Worm (Caenorhabditis elegans): Measurements from ENCODE around the gene scc-2.
"Not testable (repeated sequence)": the region's sequence is repeated elsewhere in the genome, so short reads cannot be mapped to it uniquely, and the experiment has no call there.

Gene scc-2

DNA sequence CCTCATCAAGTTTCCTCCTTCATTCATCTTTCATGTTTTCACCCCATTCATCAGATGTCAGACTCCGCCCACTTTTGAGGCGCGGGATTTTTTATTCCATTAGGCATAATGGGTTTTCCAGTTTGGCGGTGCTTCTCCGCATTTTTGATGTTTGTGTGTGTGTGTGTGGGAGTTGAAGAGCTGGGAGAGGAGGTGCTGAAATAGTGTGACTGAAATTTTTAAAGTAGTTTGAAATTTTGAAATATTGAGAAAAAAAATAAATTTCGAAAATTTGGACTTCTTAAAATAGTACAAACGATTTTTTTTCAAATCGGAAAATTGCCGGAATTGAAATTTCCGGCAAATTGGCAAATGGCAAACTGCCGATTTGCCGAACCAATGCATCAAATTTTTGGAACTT lies at the start of gene scc-2:
Gene scc-2, minus strand, starts transcription at position 101 of the 400 bp plus-strand sequence.
- TF ChIP-seq tbx-9 (tag; optimal IDR thresholded peaks at IDR 0.05; ENCODE audit: borderline replicate concordance) (no peak), attf-5 (GFP tag; optimal IDR thresholded peaks at IDR 0.05) (no peak), hlh-26 (GFP tag; conservative IDR thresholded peaks at IDR 0.05) (no peak), cebp-1 (GFP tag; IDR thresholded peaks at IDR 0.05) (no peak), cebp-1 (tag; optimal IDR thresholded peaks at IDR 0.05) (no peak), snpc-4 (GFP tag; optimal IDR thresholded peaks at IDR 0.05) (no peak), snpc-4 (tag; optimal IDR thresholded peaks at IDR 0.05) (no peak), Y79H2A.3 (GFP tag; conservative IDR thresholded peaks at IDR 0.05) (no peak), ccch-3 (GFP tag; optimal IDR thresholded peaks at IDR 0.05) (no peak)

DNA sequence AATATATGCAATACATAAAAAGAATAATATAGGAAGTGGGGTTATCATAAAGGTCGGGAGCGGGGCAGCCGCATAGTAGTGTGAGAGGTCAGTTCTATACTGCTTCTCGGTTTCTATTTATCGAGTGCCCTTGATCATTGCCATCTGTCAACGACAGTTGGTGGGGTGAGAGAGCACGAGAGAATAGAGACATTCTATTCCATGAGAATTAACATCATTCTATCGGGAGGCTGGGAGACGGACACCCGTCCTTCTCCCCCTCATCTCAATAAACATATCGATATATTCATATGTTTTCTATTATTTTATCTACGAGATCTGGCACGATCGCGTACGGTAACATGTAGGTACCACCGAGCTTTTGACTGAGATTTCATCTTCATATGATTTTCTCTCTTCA lies 48.6 kb upstream of the scc-2 start, which contains the start of gene mps-2:
Gene mps-2, minus strand, starts transcription at position 101 of the 400 bp plus-strand sequence.
- not testable (repeated sequence) for TF ChIP-seq rcor-1 (GFP tag; IDR thresholded peaks at IDR 0.05); sdz-38 (tag; optimal IDR thresholded peaks at IDR 0.05); rec-8 (tag; optimal IDR thresholded peaks at IDR 0.05)

DNA sequence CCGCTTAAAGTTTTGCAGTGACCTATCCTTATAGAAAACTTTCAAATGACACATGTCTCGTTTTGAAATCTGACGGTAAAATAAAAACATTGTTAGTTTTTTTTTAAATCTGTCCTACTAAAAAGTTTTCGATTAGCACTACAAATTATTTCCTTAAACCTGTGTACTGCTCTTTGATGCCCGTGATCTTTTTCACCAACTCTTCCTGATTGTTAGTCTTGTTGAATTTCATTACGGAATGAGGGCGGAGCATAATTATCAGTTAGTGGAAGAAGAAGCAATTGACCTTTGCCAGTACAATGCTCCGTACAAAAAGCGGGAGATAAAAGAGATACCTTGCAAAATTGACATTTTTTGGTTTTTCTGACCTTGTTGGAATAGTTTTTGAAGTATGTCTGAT lies 43.7 kb upstream of the scc-2 start, which contains the start of gene K01A2.4:
Gene K01A2.4, plus strand, starts transcription at position 301 of the 400 bp plus-strand sequence.
- TF ChIP-seq cebp-2 (GFP tag; IDR thresholded peaks at IDR 0.05): no peak
- TF ChIP-seq xnd-1 (tag; optimal IDR thresholded peaks at IDR 0.05): no peak
- TF ChIP-seq nfya-2 (GFP tag; IDR thresholded peaks at IDR 0.05): no peak
- TF ChIP-seq madf-10 (tag; optimal IDR thresholded peaks at IDR 0.05): no peak

ce11 chrII:305645-306044 lies 42.2 kb upstream of the scc-2 start, which contains the start of gene col-69:
col-69 (minus strand) TSS chrII:305745.
- no peak for TF ChIP-seq F55B11.4 (tag; optimal IDR thresholded peaks at IDR 0.05; ENCODE audit: borderline replicate concordance, insufficient read depth)
- no peak for TF ChIP-seq B0035.1 (tag; optimal IDR thresholded peaks at IDR 0.05)
- TF ChIP-seq ztf-25 (GFP tag; IDR thresholded peaks at IDR 0.05): no peak
- TF ChIP-seq efl-1 (GFP tag; optimal IDR thresholded peaks at IDR 0.05): no peak
- no peak for TF ChIP-seq him-1 (tag; optimal IDR thresholded peaks at IDR 0.05)
- no peak for TF ChIP-seq lir-1 (GFP tag; conservative IDR thresholded peaks at IDR 0.05)
- TF ChIP-seq repo-1 (tag; optimal IDR thresholded peaks at IDR 0.05): no peak
- no peak for TF ChIP-seq chd-7 (tag; optimal IDR thresholded peaks at IDR 0.05)
- TF ChIP-seq ccch-3 (GFP tag; optimal IDR thresholded peaks at IDR 0.05): no peak
- TF ChIP-seq sea-2 (GFP tag; IDR thresholded peaks at IDR 0.05): no peak
- no peak for TF ChIP-seq xnd-1 (tag; optimal IDR thresholded peaks at IDR 0.05)
- TF ChIP-seq nfya-1 (tag; optimal IDR thresholded peaks at IDR 0.05; ENCODE audit: borderline replicate concordance, insufficient read depth): no peak
- TF ChIP-seq Y53F4B.3 (GFP tag; IDR thresholded peaks at IDR 0.05): no peak
- no peak for TF ChIP-seq lsy-27 (tag; optimal IDR thresholded peaks at IDR 0.05; ENCODE audit: borderline replicate concordance, insufficient read depth)
- TF ChIP-seq attf-6 (GFP tag; IDR thresholded peaks at IDR 0.05): no peak
- TF ChIP-seq ztf-26 (tag; optimal IDR thresholded peaks at IDR 0.05): no peak
- TF ChIP-seq Y67H2A.10 (GFP tag; conservative IDR thresholded peaks at IDR 0.05): no peak
- TF ChIP-seq ceh-91 (GFP tag; IDR thresholded peaks at IDR 0.05): no peak
- no peak for TF ChIP-seq hmg-20 (GFP tag; IDR thresholded peaks at IDR 0.05)
- TF ChIP-seq aptf-2 (GFP tag; conservative IDR thresholded peaks at IDR 0.05): no peak

Measured in whole organism, young adult.